Fruit fly (Drosophila melanogaster): ENCODE measurements around the gene CG5151.

The CG5151 gene

dm6 chr3L:16211156-16211935 is 46.8 kb upstream of the CG5151 start (continued):
- peak; percentile 31 for TF ChIP-seq CoRest (tag; optimal IDR thresholded peaks at IDR 0.05)
- TF ChIP-seq ato (GFP tag; IDR thresholded peaks at IDR 0.05; ENCODE audit: partially characterized antibody), result 0 out of 2 replicates have a peak, but pooled peaks have one; percentile 27
- TF ChIP-seq gem (tag; optimal IDR thresholded peaks at IDR 0.05), result peak; percentile 60
- TF ChIP-seq Sox100B (GFP tag; optimal IDR thresholded peaks at IDR 0.05), result peak; percentile 25
- no peak for TF ChIP-seq maf-S (GFP tag; optimal IDR thresholded peaks at IDR 0.05)
- TF ChIP-seq Doc3 (GFP tag; IDR thresholded peaks at IDR 0.05; ENCODE audit: partially characterized antibody), result no peak
- no peak for TF ChIP-seq CG3065 (GFP tag; optimal IDR thresholded peaks at IDR 0.05)
- TF ChIP-seq CG1832 (GFP tag; optimal IDR thresholded peaks at IDR 0.05), result peak; percentile 74
- peak; percentile 22 for TF ChIP-seq CG12391 (tag; optimal IDR thresholded peaks at IDR 0.05)
- TF ChIP-seq knrl (GFP tag; IDR thresholded peaks at IDR 0.05; ENCODE audit: partially characterized antibody), result 0 out of 3 replicates have a peak, but pooled peaks have one; percentile 28
- TF ChIP-seq run (tag; optimal IDR thresholded peaks at IDR 0.05), result peak; percentile 2
- peak; percentile 59 for TF ChIP-seq CG11504 (tag; optimal IDR thresholded peaks at IDR 0.05)
- peak; percentile 23 for TF ChIP-seq fd96Cb (tag; optimal IDR thresholded peaks at IDR 0.05)
- no peak for TF ChIP-seq CG9797 (GFP tag; optimal IDR thresholded peaks at IDR 0.05)
- TF ChIP-seq CG17802 (tag; optimal IDR thresholded peaks at IDR 0.05), result no peak
- TF ChIP-seq Nf-YA (GFP tag; IDR thresholded peaks at IDR 0.05), result 0 out of 2 replicates have a peak, but pooled peaks have one; percentile 26
- no peak for TF ChIP-seq CG8281 (tag; optimal IDR thresholded peaks at IDR 0.05)
- peak; percentile 4 for TF ChIP-seq CG17385 (GFP tag; optimal IDR thresholded peaks at IDR 0.05)
- TF ChIP-seq CG30403 (GFP tag; optimal IDR thresholded peaks at IDR 0.05), result peak; percentile 34
- TF ChIP-seq Oli (tag; optimal IDR thresholded peaks at IDR 0.05), result peak; percentile 48
- no peak for TF ChIP-seq CG2889 (GFP tag; IDR thresholded peaks at IDR 0.05)
- TF ChIP-seq CG1602 (GFP tag; optimal IDR thresholded peaks at IDR 0.05), result no peak
- TF ChIP-seq ci (GFP tag; IDR thresholded peaks at IDR 0.05), result no peak
- no peak for TF ChIP-seq repo (GFP tag; optimal IDR thresholded peaks at IDR 0.05)
- peak; percentile 25; the same call in 1 of the 2 replicates for TF ChIP-seq CG31441 (GFP tag; IDR thresholded peaks at IDR 0.05)
- TF ChIP-seq sug (tag; optimal IDR thresholded peaks at IDR 0.05), result no peak
- peak; percentile 39 for TF ChIP-seq CG18262 (tag; optimal IDR thresholded peaks at IDR 0.05)
- TF ChIP-seq CG8290 (GFP tag; optimal IDR thresholded peaks at IDR 0.05), result no peak
- peak in 1 of 2 experiments; percentile 40 for TF ChIP-seq CG8290 (tag; optimal IDR thresholded peaks at IDR 0.05)
- TF ChIP-seq Opbp (GFP tag; IDR thresholded peaks at IDR 0.05; ENCODE audit: partially characterized antibody), result 0 out of 3 replicates have a peak, but pooled peaks have one; percentile 9
- TF ChIP-seq hth (optimal IDR thresholded peaks at IDR 0.05), result no peak
- TF ChIP-seq CG9609 (GFP tag; optimal IDR thresholded peaks at IDR 0.05), result no peak
- TF ChIP-seq dm (GFP tag; optimal IDR thresholded peaks at IDR 0.05), result no peak
- TF ChIP-seq CG14710 (tag; optimal IDR thresholded peaks at IDR 0.05), result peak; percentile 34
- peak; percentile 15 for TF ChIP-seq Blimp-1 (GFP tag; optimal IDR thresholded peaks at IDR 0.05)
- no peak for TF ChIP-seq sima (GFP tag; optimal IDR thresholded peaks at IDR 0.05)
- TF ChIP-seq CG10979 (tag; optimal IDR thresholded peaks at IDR 0.05), result peak; percentile 8
- peak; percentile 12 for TF ChIP-seq Hr3 (GFP tag; optimal IDR thresholded peaks at IDR 0.05)
- TF ChIP-seq CG7357 (GFP tag; IDR thresholded peaks at IDR 0.05), result 0 out of 3 replicates have a peak, but pooled peaks have one; percentile 35
- TF ChIP-seq prd (optimal IDR thresholded peaks at IDR 0.05), result no peak
- TF ChIP-seq prd (GFP tag; IDR thresholded peaks at IDR 0.05), result 0 out of 3 replicates have a peak, but pooled peaks have one; percentile 15
- TF ChIP-seq Sox102F (GFP tag; optimal IDR thresholded peaks at IDR 0.05), result peak; percentile 36
- 0 out of 2 replicates have a peak, but pooled peaks have one; percentile 30 for TF ChIP-seq Ptx1 (GFP tag; IDR thresholded peaks at IDR 0.05)
- TF ChIP-seq CG4424 (GFP tag; optimal IDR thresholded peaks at IDR 0.05), result peak; percentile 20
- TF ChIP-seq NfI (GFP tag; optimal IDR thresholded peaks at IDR 0.05), result no peak
- peak; percentile 19 for TF ChIP-seq unpg (GFP tag; optimal IDR thresholded peaks at IDR 0.05)
- no peak for TF ChIP-seq pros (GFP tag; optimal IDR thresholded peaks at IDR 0.05)
- TF ChIP-seq CG15011 (GFP tag; optimal IDR thresholded peaks at IDR 0.05), result no peak
